Worm (Caenorhabditis elegans) whole organism, young adult: ENCODE measurements around the gene F58E2.2.

Experiments used
- B0035.1 ChIP-seq: sonication (generic microtip); optimal IDR thresholded peaks from 2 replicates; lab custom pipeline; 2016; ENCODE audit warnings: missing genetic modification characterization, mild to moderate bottlenecking, missing compliant biosample characterization, missing genotype, missing genetic modification reagents
- C17E4.6 ChIP-seq: fragments of 200-800 bp; sonication (Bioruptor generic); IDR thresholded peaks from 2 replicates; pipeline ENCODE4 v1.3.6; 2022; ENCODE audit warnings: missing genetic modification reagents, missing genetic modification characterization, missing compliant biosample characterization
- Y79H2A.3 ChIP-seq: fragments of 200-800 bp; sonication (Bioruptor generic); conservative IDR thresholded peaks from 2 replicates; pipeline ENCODE4 v1.3.6; 2022; ENCODE audit warnings: missing genetic modification reagents, missing genetic modification characterization, missing compliant biosample characterization
- ama-1 ChIP-seq, 3 experiments: fragments of 150-350 bp in 1 of 3; sonication (generic microtip) in 2 of 3; optimal IDR thresholded peaks; 2 replicates each; lab custom pipeline; 2014 to 2018; ENCODE audit warnings: missing biosample characterization in 2 of 3, missing genetic modification characterization in 2 of 3, missing genetic modification reagents in 2 of 3
- hmg-20 ChIP-seq: fragments of 200-800 bp; sonication (Bioruptor generic); IDR thresholded peaks from 2 replicates; pipeline ENCODE4 v1.3.6; 2022; ENCODE audit warnings: missing genetic modification reagents, missing genetic modification characterization, missing compliant biosample characterization
- madf-6 ChIP-seq: fragments of 200-800 bp; sonication (Bioruptor generic); IDR thresholded peaks from 2 replicates; pipeline ENCODE4 v1.3.6; 2022; ENCODE audit warnings: missing genetic modification reagents, missing genetic modification characterization, missing compliant biosample characterization
- nfya-1 ChIP-seq: sonication (generic microtip); optimal IDR thresholded peaks from 2 replicates; lab custom pipeline; 2017; ENCODE audit warnings: antibody characterized with exemption, missing compliant biosample characterization, missing genetic modification characterization, borderline replicate concordance; ENCODE audit not compliant: insufficient read depth
- pha-4 ChIP-seq: fragments of 150-350 bp; sonication (generic microtip); optimal IDR thresholded peaks from 2 replicates; lab custom pipeline; 2014; ENCODE audit warnings: missing biosample characterization, missing genetic modification reagents, missing genetic modification characterization
- snpc-4 ChIP-seq, 5 experiments: fragments of 150-350 bp in 1 of 5; sonication (generic microtip) in 4 of 5; optimal IDR thresholded peaks; 2 replicates each; lab custom pipeline; 2014 to 2018; ENCODE audit warnings: missing genetic modification characterization in 5 of 5, missing biosample characterization in 3 of 5, antibody characterized with exemption in 2 of 5, mild to moderate bottlenecking in 2 of 5, missing compliant biosample characterization in 2 of 5, missing genotype in 2 of 5, moderate library complexity in 2 of 5, missing genetic modification reagents in 1 of 5
- unc-62 ChIP-seq: fragments of 150-350 bp; optimal IDR thresholded peaks from 2 replicates; lab custom pipeline; 2014; ENCODE audit warnings: missing biosample characterization, missing genetic modification reagents, missing genetic modification characterization
- ztf-22 ChIP-seq: fragments of 200-800 bp; sonication (Bioruptor generic); optimal IDR thresholded peaks from 2 replicates; lab custom pipeline; 2018; ENCODE audit warnings: mild to moderate bottlenecking, missing genetic modification characterization, moderate library complexity, missing compliant biosample characterization

DNA sequence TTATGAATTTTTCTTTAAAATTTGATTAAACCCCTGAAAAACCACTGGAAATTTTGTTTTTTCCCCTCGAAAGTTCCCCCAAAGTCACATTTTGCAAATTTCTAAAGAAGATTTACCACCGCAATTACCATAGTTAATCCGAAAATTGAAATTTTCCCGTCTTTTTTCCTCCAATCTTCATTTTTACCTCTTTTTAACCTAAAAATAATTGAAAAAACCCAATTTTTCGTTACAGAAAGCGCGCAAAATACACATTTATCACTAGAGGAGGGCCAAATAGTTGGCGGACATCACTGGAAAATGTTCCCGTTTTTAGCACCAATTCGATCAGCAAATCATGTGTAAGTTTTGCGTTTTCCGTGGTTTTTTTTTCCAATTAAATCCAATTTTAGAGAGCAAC, 46.7 kb downstream of the F58E2.2 start, which contains the start of gene unc-33:
- TF ChIP-seq nfya-1 (tag; lab: Kevin White, UChicago) (no peak), hmg-20 (GFP tag; lab: Robert Waterston, UW) (no peak), B0035.1 (tag; lab: Kevin White, UChicago) (no peak), ztf-22 (GFP tag; lab: Kevin White, UChicago) (no peak), pha-4 (tag; lab: Kevin White, UChicago) (no peak), Y79H2A.3 (GFP tag; lab: Robert Waterston, UW) (no peak), snpc-4 (GFP tag; optimal IDR thresholded peaks at IDR 0.05; lab: Kevin White, UChicago) (no peak), snpc-4 (tag; optimal IDR thresholded peaks at IDR 0.05; lab: Kevin White, UChicago) (no peak), unc-62 (GFP tag; lab: Kevin White, UChicago) (no peak), C17E4.6 (no peak), ama-1 (optimal IDR thresholded peaks at IDR 0.05; lab: Kevin White, UChicago) (no peak), ama-1 (GFP tag; optimal IDR thresholded peaks at IDR 0.05; lab: Kevin White, UChicago) (no peak), madf-6 (GFP tag; lab: Robert Waterston, UW) (no peak)
